Fruit fly (Drosophila melanogaster) whole organism, adult: ENCODE data around the gene CD98hc.

Experiments
- CG1620 ChIP-seq: fragments of 200-800 bp; sonication (Bioruptor generic); optimal IDR thresholded peaks from 2 replicates; lab custom pipeline; 2016; ENCODE audit warnings: missing biosample characterization, missing genetic modification characterization
- CG7101 ChIP-seq: fragments of 200-800 bp; sonication (Bioruptor generic); optimal IDR thresholded peaks from 2 replicates; lab custom pipeline; 2018; ENCODE audit warnings: missing biosample characterization, mild to moderate bottlenecking, missing genetic modification characterization, moderate library complexity
- Clk ChIP-seq: fragments of 200-800 bp; sonication (Bioruptor generic); optimal IDR thresholded peaks from 2 replicates; lab custom pipeline; 2017; ENCODE audit warnings: missing biosample characterization, missing genetic modification characterization
- Mnt ChIP-seq: fragments of 200-800 bp; sonication (Bioruptor generic); optimal IDR thresholded peaks from 2 replicates; lab custom pipeline; 2016; ENCODE audit warnings: missing biosample characterization, mild to moderate bottlenecking, missing genetic modification characterization
- bab1 ChIP-seq: fragments of 200-800 bp; sonication (Bioruptor generic); optimal IDR thresholded peaks from 3 replicates; lab custom pipeline; 2019; ENCODE audit warnings: missing biosample characterization, mild to moderate bottlenecking, missing genetic modification characterization, moderate library complexity
- cnc ChIP-seq, 2 experiments: fragments of >200 bp; optimal IDR thresholded peaks; 2 replicates each; lab custom pipeline; 2017
- ovo ChIP-seq: fragments of 200-800 bp; sonication (Bioruptor generic); optimal IDR thresholded peaks from 2 replicates; lab custom pipeline; 2016; ENCODE audit warnings: missing biosample characterization, missing genetic modification characterization
- tj ChIP-seq: fragments of 200-800 bp; sonication (Bioruptor generic); optimal IDR thresholded peaks from 3 replicates; lab custom pipeline; 2017; ENCODE audit warnings: missing biosample characterization, mild to moderate bottlenecking, missing genetic modification characterization, moderate library complexity
- toe ChIP-seq: fragments of 200-800 bp; sonication (Bioruptor generic); optimal IDR thresholded peaks from 2 replicates; lab custom pipeline; 2016; ENCODE audit warnings: missing biosample characterization, missing genetic modification characterization

- TF ChIP-seq toe (GFP tag; lab: Kevin White, UChicago) (no peak), cnc (optimal IDR thresholded peaks at IDR 0.05; lab: Kevin White, UChicago) (no peak), ovo (no peak), bab1 (GFP tag; lab: Kevin White, UChicago) (no peak), Mnt (GFP tag; lab: Kevin White, UChicago) (no peak), Clk (no peak), CG1620 (GFP tag; lab: Kevin White, UChicago) (no peak), tj (peak; percentile 95), CG7101 (tag; lab: Kevin White, UChicago) (no peak)
Observed at dm6 chr3R:7978379-7979009, at the start of gene CD98hc, which contains the start of gene Os-C.
